Fruit fly (Drosophila melanogaster) whole organism, pupa: ENCODE data around the gene CG18746.

Experiments used
- CG13204 ChIP-seq: fragments of 200-800 bp; sonication (Bioruptor generic); optimal IDR thresholded peaks from 2 replicates; lab custom pipeline; 2018; ENCODE audit warnings: missing biosample characterization, mild to moderate bottlenecking, missing genetic modification characterization, moderate library complexity
- CG15710 ChIP-seq: fragments of 200-800 bp; sonication (Bioruptor generic); optimal IDR thresholded peaks from 2 replicates; lab custom pipeline; 2018; ENCODE audit warnings: missing biosample characterization, mild to moderate bottlenecking, missing genetic modification characterization, moderate library complexity
- CG17806 ChIP-seq: fragments of 200-800 bp; sonication (Bioruptor generic); optimal IDR thresholded peaks from 2 replicates; lab custom pipeline; 2018; ENCODE audit warnings: missing biosample characterization, mild to moderate bottlenecking, missing genetic modification characterization, moderate library complexity
- CG32121 ChIP-seq: fragments of 200-800 bp; sonication (Bioruptor generic); IDR thresholded peaks from 2 replicates; pipeline ENCODE4 v1.3.6; 2022; ENCODE audit warnings: missing biosample characterization, missing genetic modification characterization
- CG4496 ChIP-seq: fragments of 200-800 bp; sonication (Bioruptor generic); IDR thresholded peaks from 3 replicates; pipeline ENCODE4 v1.3.6; 2022; ENCODE audit warnings: missing biosample characterization, missing genetic modification characterization
- CG8159 ChIP-seq: fragments of 200-800 bp; sonication (Bioruptor generic); optimal IDR thresholded peaks from 3 replicates; lab custom pipeline; 2018; ENCODE audit warnings: missing biosample characterization, mild to moderate bottlenecking, missing genetic modification characterization, moderate library complexity
- CG8301 ChIP-seq: fragments of 200-800 bp; sonication (Bioruptor generic); optimal IDR thresholded peaks from 2 replicates; lab custom pipeline; 2018; ENCODE audit warnings: missing biosample characterization, mild to moderate bottlenecking, missing genetic modification characterization
- CG9948 ChIP-seq: fragments of 200-800 bp; sonication (Bioruptor generic); optimal IDR thresholded peaks from 2 replicates; lab custom pipeline; 2018; ENCODE audit warnings: missing biosample characterization, mild to moderate bottlenecking, missing genetic modification characterization, moderate library complexity
- Ets98B ChIP-seq: fragments of 200-800 bp; sonication (Bioruptor generic); IDR thresholded peaks from 2 replicates; pipeline ENCODE4 v1.3.6; 2022; ENCODE audit warnings: missing biosample characterization, missing genetic modification characterization
- Pif1A ChIP-seq: fragments of 200-800 bp; sonication (Bioruptor generic); optimal IDR thresholded peaks from 3 replicates; lab custom pipeline; 2016; ENCODE audit warnings: missing biosample characterization, missing genetic modification characterization

DNA sequence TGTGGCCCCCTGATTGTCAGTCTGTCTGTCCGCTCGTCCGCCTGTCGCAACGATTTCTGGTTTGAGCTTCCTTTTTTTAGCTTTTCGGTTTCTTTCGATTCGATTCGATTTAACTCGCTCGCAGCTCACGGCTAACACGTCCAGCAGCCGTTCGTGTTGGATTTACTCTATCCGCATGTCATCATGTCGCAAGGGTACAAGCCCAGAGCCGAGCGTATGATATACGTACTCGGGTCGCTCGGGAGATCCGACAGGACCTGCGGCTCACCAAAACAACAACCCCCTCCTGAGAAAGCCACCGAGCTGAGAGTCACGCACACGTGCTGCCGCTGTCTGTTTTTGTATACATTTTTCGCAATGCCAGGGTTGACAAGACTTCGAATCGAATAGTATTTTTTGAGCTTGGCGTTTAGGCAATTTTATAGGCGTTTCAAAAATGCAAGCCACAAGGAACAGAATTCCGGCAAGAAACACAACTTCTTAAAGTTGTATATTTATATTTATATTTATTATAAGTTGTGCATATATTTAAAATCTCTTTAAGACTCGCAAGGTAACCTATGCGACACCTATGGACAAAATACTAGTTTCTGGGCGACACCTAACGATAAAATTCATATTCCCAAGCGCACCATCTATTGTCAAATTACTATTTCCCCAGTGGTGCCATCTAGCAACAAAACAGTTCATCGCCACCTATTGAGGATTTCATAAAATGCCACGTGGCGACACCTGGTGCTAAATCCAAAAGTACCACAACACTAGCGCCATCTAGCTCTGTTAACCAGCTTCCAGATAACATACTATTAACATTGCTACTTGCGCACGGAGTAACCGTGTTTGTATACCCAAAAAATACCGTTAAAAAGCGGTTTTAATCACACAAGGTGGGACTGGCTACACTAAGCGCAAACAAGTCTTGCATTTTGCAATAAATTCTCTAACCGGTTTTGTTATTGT lies 20.0 kb upstream of the CG18746 start, which contains the start of the genes CG2993 and sgll:
- TF ChIP-seq CG8159 (tag; lab: Kevin White, UChicago) (no peak), CG4496 (peak; percentile 83), CG13204 (GFP tag; lab: Kevin White, UChicago) (no peak), CG8301 (tag; lab: Kevin White, UChicago) (no peak), Ets98B (GFP tag; lab: Robert Waterston, UW) (peak; percentile 5; the same call in 1 of the 2 replicates), Pif1A (GFP tag; lab: Kevin White, UChicago) (no peak), CG17806 (tag; lab: Kevin White, UChicago) (no peak), CG9948 (tag; lab: Kevin White, UChicago) (peak; percentile 34), CG15710 (peak; percentile 58), CG32121 (GFP tag; lab: Robert Waterston, UW) (no peak)
